Worm (Caenorhabditis elegans) whole organism, late embryonic: ENCODE measurements around the gene ufc-1.

ENCODE experiments used
- C38D4.7 ChIP-seq: fragments of 200-800 bp; sonication (Bioruptor generic); optimal IDR thresholded peaks from 2 replicates; lab custom pipeline; 2018; ENCODE audit warnings: mild to moderate bottlenecking, missing genetic modification characterization, moderate library complexity, missing compliant biosample characterization
- F13H6.1 ChIP-seq: sonication (generic microtip); optimal IDR thresholded peaks from 2 replicates; lab custom pipeline; 2016; ENCODE audit warnings: missing genetic modification characterization, missing compliant biosample characterization
- K02D7.2 ChIP-seq: sonication (generic microtip); optimal IDR thresholded peaks from 2 replicates; lab custom pipeline; 2017; ENCODE audit warnings: mild to moderate bottlenecking, missing genetic modification characterization, missing compliant biosample characterization
- T23F11.4 ChIP-seq: fragments of 200-800 bp; sonication (Bioruptor generic); optimal IDR thresholded peaks from 2 replicates; lab custom pipeline; 2018; ENCODE audit warnings: mild to moderate bottlenecking, missing genetic modification characterization, missing compliant biosample characterization
- ceh-14 ChIP-seq: sonication (generic microtip); optimal IDR thresholded peaks from 2 replicates; lab custom pipeline; 2016; ENCODE audit warnings: missing genotype, missing genetic modification characterization, missing compliant biosample characterization
- ceh-18 ChIP-seq: sonication (generic microtip); optimal IDR thresholded peaks from 2 replicates; lab custom pipeline; 2016; ENCODE audit warnings: missing genetic modification characterization, missing compliant biosample characterization
- ceh-19 ChIP-seq: fragments of 200-800 bp; sonication (Bioruptor generic); optimal IDR thresholded peaks from 2 replicates; lab custom pipeline; 2018; ENCODE audit warnings: mild to moderate bottlenecking, missing genetic modification characterization, missing compliant biosample characterization
- ceh-2 ChIP-seq: sonication (generic microtip); optimal IDR thresholded peaks from 2 replicates; lab custom pipeline; 2016; ENCODE audit warnings: missing genotype, missing genetic modification characterization, missing compliant biosample characterization
- ceh-24 ChIP-seq: sonication (generic microtip); optimal IDR thresholded peaks from 2 replicates; lab custom pipeline; 2016; ENCODE audit warnings: mild to moderate bottlenecking, missing genetic modification characterization, missing compliant biosample characterization
- ceh-31 ChIP-seq: sonication (generic microtip); optimal IDR thresholded peaks from 2 replicates; lab custom pipeline; 2016; ENCODE audit warnings: missing genetic modification characterization, missing compliant biosample characterization
- ceh-48 ChIP-seq: sonication (generic microtip); optimal IDR thresholded peaks from 2 replicates; lab custom pipeline; 2016; ENCODE audit warnings: missing genetic modification characterization, inconsistent platforms, missing compliant biosample characterization
- ceh-6 ChIP-seq: fragments of 200-800 bp; sonication (Bioruptor generic); optimal IDR thresholded peaks from 2 replicates; lab custom pipeline; 2018; ENCODE audit warnings: mild to moderate bottlenecking, missing genetic modification characterization, missing compliant biosample characterization
- ceh-9 ChIP-seq: sonication (generic microtip); optimal IDR thresholded peaks from 2 replicates; lab custom pipeline; 2016; ENCODE audit warnings: mild to moderate bottlenecking, missing genetic modification characterization, inconsistent platforms, missing compliant biosample characterization
- che-1 ChIP-seq: sonication (generic microtip); optimal IDR thresholded peaks from 2 replicates; lab custom pipeline; 2016; ENCODE audit warnings: mild to moderate bottlenecking, missing genetic modification characterization, missing compliant biosample characterization
- dmd-4 ChIP-seq: sonication (generic microtip); optimal IDR thresholded peaks from 2 replicates; lab custom pipeline; 2016; ENCODE audit warnings: borderline replicate concordance, missing genetic modification characterization, missing compliant biosample characterization
- dve-1 ChIP-seq: sonication (generic microtip); optimal IDR thresholded peaks from 2 replicates; lab custom pipeline; 2017; ENCODE audit warnings: antibody characterized with exemption, mild to moderate bottlenecking, missing genetic modification characterization, missing compliant biosample characterization
- elt-2 ChIP-seq: sonication (generic microtip); optimal IDR thresholded peaks from 2 replicates; lab custom pipeline; 2016; ENCODE audit warnings: missing genetic modification reagents, missing genetic modification characterization, missing compliant biosample characterization
- fax-1 ChIP-seq: sonication (generic microtip); optimal IDR thresholded peaks from 2 replicates; lab custom pipeline; 2016; ENCODE audit warnings: missing genotype, missing genetic modification characterization, missing compliant biosample characterization
- hlh-13 ChIP-seq: fragments of 200-800 bp; sonication (Bioruptor generic); optimal IDR thresholded peaks from 2 replicates; lab custom pipeline; 2018; ENCODE audit warnings: mild to moderate bottlenecking, missing genetic modification characterization, missing compliant biosample characterization
- hlh-6 ChIP-seq: sonication (generic microtip); optimal IDR thresholded peaks from 2 replicates; lab custom pipeline; 2016; ENCODE audit warnings: missing genotype, missing genetic modification characterization, missing compliant biosample characterization
- hlh-8 ChIP-seq: sonication (generic microtip); optimal IDR thresholded peaks from 2 replicates; lab custom pipeline; 2016; ENCODE audit warnings: missing genotype, missing genetic modification characterization, missing compliant biosample characterization
- nfya-1 ChIP-seq: sonication (generic microtip); optimal IDR thresholded peaks from 2 replicates; lab custom pipeline; 2017; ENCODE audit warnings: missing genetic modification characterization, mild to moderate bottlenecking, missing compliant biosample characterization, antibody characterized with exemption, moderate library complexity
- npax-4 ChIP-seq: sonication (generic microtip); optimal IDR thresholded peaks from 2 replicates; lab custom pipeline; 2016; ENCODE audit warnings: missing genetic modification characterization, missing compliant biosample characterization
- odd-2 ChIP-seq: sonication (generic microtip); optimal IDR thresholded peaks from 2 replicates; lab custom pipeline; 2017; ENCODE audit warnings: antibody characterized with exemption, mild to moderate bottlenecking, missing genetic modification characterization, missing compliant biosample characterization
- pag-3 ChIP-seq: sonication (generic microtip); optimal IDR thresholded peaks from 2 replicates; lab custom pipeline; 2016; ENCODE audit warnings: missing compliant biosample characterization, missing genetic modification characterization, borderline replicate concordance
- pha-4 ChIP-seq: fragments of 150-350 bp; optimal IDR thresholded peaks from 2 replicates; lab custom pipeline; 2018; ENCODE audit warnings: missing biosample characterization, missing genetic modification reagents, missing genetic modification characterization
- pqm-1 ChIP-seq: sonication (generic microtip); optimal IDR thresholded peaks from 2 replicates; lab custom pipeline; 2016; ENCODE audit warnings: missing genetic modification characterization, missing compliant biosample characterization
- sdc-2 ChIP-seq: sonication (generic microtip); optimal IDR thresholded peaks from 2 replicates; lab custom pipeline; 2016; ENCODE audit warnings: missing genotype, missing genetic modification characterization, missing compliant biosample characterization
- tbx-2 ChIP-seq: sonication (generic microtip); optimal IDR thresholded peaks from 2 replicates; lab custom pipeline; 2016; ENCODE audit warnings: missing genetic modification characterization, missing compliant biosample characterization
- unc-86 ChIP-seq: sonication (generic microtip); optimal IDR thresholded peaks from 2 replicates; lab custom pipeline; 2016; ENCODE audit warnings: missing genetic modification characterization, missing compliant biosample characterization
- ztf-16 ChIP-seq: sonication (generic microtip); optimal IDR thresholded peaks from 2 replicates; lab custom pipeline; 2017; ENCODE audit warnings: missing genetic modification characterization, missing compliant biosample characterization

Gene ufc-1

ce11 chrIII:9366971-9367370 is 35.7 kb downstream of the ufc-1 start, which contains the start of gene crn-6:
Gene crn-6, plus strand, starts transcription at chrIII:9367271.
- TF ChIP-seq unc-86 (tag; lab: Kevin White, UChicago) (no peak), ceh-14 (tag; lab: Kevin White, UChicago) (no peak), sdc-2 (no peak), ceh-18 (tag; lab: Kevin White, UChicago) (no peak), ceh-24 (tag; lab: Kevin White, UChicago) (no peak), elt-2 (no peak), pag-3 (tag; lab: Kevin White, UChicago) (no peak), hlh-13 (GFP tag; lab: Kevin White, UChicago) (no peak)

- TF ChIP-seq pha-4 (tag; lab: Kevin White, UChicago) (no peak), unc-86 (tag; lab: Kevin White, UChicago) (no peak), ceh-48 (tag; lab: Kevin White, UChicago) (no peak), tbx-2 (no peak), sdc-2 (no peak), che-1 (no peak), ceh-14 (tag; lab: Kevin White, UChicago) (no peak), T23F11.4 (GFP tag; lab: Kevin White, UChicago) (no peak)
- TF ChIP-seq, all 69 proteins: peak for 0
Observed at ce11 chrIII:9373779-9374178, 42.5 kb downstream of the ufc-1 start.

ce11 chrIII:9376701-9377100 is 45.4 kb downstream of the ufc-1 start:
- TF ChIP-seq ceh-9 (tag; lab: Kevin White, UChicago) (no peak), npax-4 (tag; lab: Kevin White, UChicago) (no peak), ceh-18 (tag; lab: Kevin White, UChicago) (no peak), ceh-24 (tag; lab: Kevin White, UChicago) (no peak), hlh-8 (no peak), K02D7.2 (tag; lab: Kevin White, UChicago) (no peak), odd-2 (tag; lab: Kevin White, UChicago) (no peak), F13H6.1 (tag; lab: Kevin White, UChicago) (no peak), C38D4.7 (GFP tag; lab: Kevin White, UChicago) (no peak), ceh-19 (GFP tag; lab: Kevin White, UChicago) (no peak), nfya-1 (tag; lab: Kevin White, UChicago) (no peak), pqm-1 (no peak), ceh-2 (no peak), hlh-6 (no peak), ceh-31 (tag; lab: Kevin White, UChicago) (no peak), fax-1 (tag; lab: Kevin White, UChicago) (no peak), dmd-4 (no peak), ztf-16 (tag; lab: Kevin White, UChicago) (no peak), dve-1 (no peak), ceh-6 (GFP tag; lab: Kevin White, UChicago) (no peak)
